Worm (Caenorhabditis elegans) whole organism, late embryonic: ENCODE measurements around the gene ech-1.1.

Experiments
- ama-1 ChIP-seq: fragments of 150-350 bp; optimal IDR thresholded peaks from 2 replicates; lab custom pipeline; 2014
- dve-1 ChIP-seq: sonication (generic microtip); optimal IDR thresholded peaks from 2 replicates; lab custom pipeline; 2017; ENCODE audit warnings: antibody characterized with exemption, mild to moderate bottlenecking, missing genetic modification characterization, missing compliant biosample characterization
- sdc-2 ChIP-seq: sonication (generic microtip); optimal IDR thresholded peaks from 2 replicates; lab custom pipeline; 2016; ENCODE audit warnings: missing genotype, missing genetic modification characterization, missing compliant biosample characterization

- TF ChIP-seq dve-1 (tag; lab: Kevin White, UChicago): no peak
- TF ChIP-seq ama-1 (lab: Kevin White, UChicago): no peak
- no peak for TF ChIP-seq sdc-2 (tag; lab: Kevin White, UChicago)
These were observed 19.5 kb upstream of the ech-1.1 start, which contains the start of gene dhs-23 for ce11 chrV:15380857-15381256.
